Worm (Caenorhabditis elegans): ENCODE data around the gene C55C3.4.

DNA sequence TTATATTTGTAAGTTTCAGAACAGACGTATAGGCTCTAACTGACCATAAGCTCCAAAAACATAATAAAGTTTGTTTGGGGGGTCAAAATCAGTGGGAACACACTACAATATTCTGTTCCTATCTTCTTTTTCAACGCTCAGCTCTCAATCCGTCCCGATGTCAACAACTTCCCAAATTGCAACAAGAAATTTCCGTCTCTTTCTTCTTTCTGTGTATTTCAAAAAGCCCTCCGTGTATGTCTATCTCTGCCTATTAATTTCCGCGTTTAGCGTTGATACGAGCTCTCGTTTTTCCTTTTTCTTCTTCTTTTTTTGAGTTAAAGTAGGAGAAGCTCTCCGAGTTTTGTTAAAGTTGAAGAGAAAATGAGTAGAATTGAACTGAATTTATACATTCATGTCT is 45.7 kb upstream of the C55C3.4 start:
- TF ChIP-seq med-1 (GFP tag; optimal IDR thresholded peaks at IDR 0.05; ENCODE audit: insufficient read depth) (no peak), klf-2 (GFP tag; conservative IDR thresholded peaks at IDR 0.05) (no peak)
